Worm (Caenorhabditis elegans): ENCODE results near the gene cpx-2.

The cpx-2 gene

ce11 chrX:13088539-13088938 lies 17.5 kb upstream of the cpx-2 start:
- TF ChIP-seq F13H6.1 (tag; optimal IDR thresholded peaks at IDR 0.05) (no peak), lin-11 (tag; optimal IDR thresholded peaks at IDR 0.05) (no peak), fos-1 (tag; optimal IDR thresholded peaks at IDR 0.05) (peak; percentile 55), ama-1 (optimal IDR thresholded peaks at IDR 0.05) (no peak), egl-27 (tag; optimal IDR thresholded peaks at IDR 0.05) (no peak), aly-2 (tag; optimal IDR thresholded peaks at IDR 0.05) (no peak), unc-39 (tag; optimal IDR thresholded peaks at IDR 0.05) (no peak), mab-5 (tag; optimal IDR thresholded peaks at IDR 0.05) (no peak), crh-2 (tag; optimal IDR thresholded peaks at IDR 0.05) (no peak)

DNA sequence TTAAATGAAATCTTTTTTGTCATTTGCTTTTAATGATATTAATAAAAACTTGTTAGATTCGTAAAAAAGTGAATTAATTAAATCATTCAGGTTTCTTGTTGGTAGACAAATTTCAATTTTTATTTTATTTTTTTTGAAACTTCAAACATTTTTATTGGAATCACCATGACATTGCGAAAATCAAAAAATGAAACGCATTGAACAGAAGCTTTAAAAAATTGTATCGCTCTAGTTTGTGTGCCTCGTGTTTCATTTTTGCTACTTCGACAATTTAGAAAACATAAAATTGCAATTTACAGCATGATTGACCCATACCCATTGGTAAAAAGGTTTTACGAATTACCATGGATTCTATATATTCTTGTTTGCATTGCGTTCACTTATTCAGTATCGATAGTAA lies 13.3 kb upstream of the cpx-2 start, which contains the start of gene R03G8.1:
R03G8.1 (plus strand) TSS at position 301 of the 400 bp plus-strand sequence.
- no peak for TF ChIP-seq F13H6.1 (tag; optimal IDR thresholded peaks at IDR 0.05)
- no peak for TF ChIP-seq nhr-237 (tag; optimal IDR thresholded peaks at IDR 0.05)
- TF ChIP-seq elt-1 (tag; optimal IDR thresholded peaks at IDR 0.05) = no peak
- no peak for TF ChIP-seq nhr-21 (tag; optimal IDR thresholded peaks at IDR 0.05)
- no peak for TF ChIP-seq nhr-23 (tag; optimal IDR thresholded peaks at IDR 0.05)
- no peak for TF ChIP-seq ceh-82 (tag; optimal IDR thresholded peaks at IDR 0.05)
- TF ChIP-seq sma-9 (GFP tag; optimal IDR thresholded peaks at IDR 0.05) = no peak
- no peak for TF ChIP-seq sma-9 (tag; optimal IDR thresholded peaks at IDR 0.05)
- no peak for TF ChIP-seq lin-13 (GFP tag; optimal IDR thresholded peaks at IDR 0.05)
- TF ChIP-seq nhr-6 (tag; optimal IDR thresholded peaks at IDR 0.05) = no peak
- no peak for TF ChIP-seq sma-3 (GFP tag; optimal IDR thresholded peaks at IDR 0.05)
- TF ChIP-seq nhr-25 (tag; optimal IDR thresholded peaks at IDR 0.05) = no peak
- TF ChIP-seq gmeb-1 (tag; optimal IDR thresholded peaks at IDR 0.05) = no peak
- no peak for TF ChIP-seq snpc-4 (tag; optimal IDR thresholded peaks at IDR 0.05)
- TF ChIP-seq elt-3 (tag; optimal IDR thresholded peaks at IDR 0.05) = no peak
- TF ChIP-seq unc-62 (GFP tag; optimal IDR thresholded peaks at IDR 0.05) = no peak

- TF ChIP-seq fos-1 (tag; optimal IDR thresholded peaks at IDR 0.05) (no peak), mab-5 (tag; optimal IDR thresholded peaks at IDR 0.05) (no peak), sma-9 (GFP tag; optimal IDR thresholded peaks at IDR 0.05) (no peak), sma-9 (tag; optimal IDR thresholded peaks at IDR 0.05) (no peak), nhr-237 (tag; optimal IDR thresholded peaks at IDR 0.05) (no peak), nhr-11 (tag; optimal IDR thresholded peaks at IDR 0.05) (no peak)
Measured at ce11 chrX:13082326-13082725, 11.3 kb upstream of the cpx-2 start, which contains the start of gene str-10. Gene str-10 (plus strand): TSS chrX:13082626.

- no peak for TF ChIP-seq aly-2 (tag; optimal IDR thresholded peaks at IDR 0.05)
- TF ChIP-seq lin-39 (tag; optimal IDR thresholded peaks at IDR 0.05) = no peak
- no peak for TF ChIP-seq nhr-237 (tag; optimal IDR thresholded peaks at IDR 0.05)
- TF ChIP-seq fos-1 (tag; optimal IDR thresholded peaks at IDR 0.05) = no peak
- TF ChIP-seq nhr-77 (tag; optimal IDR thresholded peaks at IDR 0.05) = no peak
- TF ChIP-seq ama-1 (optimal IDR thresholded peaks at IDR 0.05) = no peak
- TF ChIP-seq Y55F3AM.14 (GFP tag; optimal IDR thresholded peaks at IDR 0.05) = no peak
Measured at ce11 chrX:13077872-13078271, 6.9 kb upstream of the cpx-2 start, which contains the start of gene K03A11.4. Gene K03A11.4 (plus strand): TSS chrX:13078172.

ce11 chrX:13074373-13074772 lies 3.4 kb upstream of the cpx-2 start, which contains the start of gene ceh-28:
Gene ceh-28 (plus strand): TSS chrX:13074673.
- TF ChIP-seq ZK546.5 (tag; optimal IDR thresholded peaks at IDR 0.05) = no peak
- TF ChIP-seq unc-62 (GFP tag; optimal IDR thresholded peaks at IDR 0.05) = no peak
- no peak for TF ChIP-seq snpc-4 (tag; optimal IDR thresholded peaks at IDR 0.05)
- no peak for TF ChIP-seq elt-1 (tag; optimal IDR thresholded peaks at IDR 0.05)
- no peak for TF ChIP-seq Y55F3AM.14 (GFP tag; optimal IDR thresholded peaks at IDR 0.05)
- TF ChIP-seq zag-1 (tag; optimal IDR thresholded peaks at IDR 0.05) = no peak
- no peak for TF ChIP-seq ztf-11 (tag; optimal IDR thresholded peaks at IDR 0.05)

DNA sequence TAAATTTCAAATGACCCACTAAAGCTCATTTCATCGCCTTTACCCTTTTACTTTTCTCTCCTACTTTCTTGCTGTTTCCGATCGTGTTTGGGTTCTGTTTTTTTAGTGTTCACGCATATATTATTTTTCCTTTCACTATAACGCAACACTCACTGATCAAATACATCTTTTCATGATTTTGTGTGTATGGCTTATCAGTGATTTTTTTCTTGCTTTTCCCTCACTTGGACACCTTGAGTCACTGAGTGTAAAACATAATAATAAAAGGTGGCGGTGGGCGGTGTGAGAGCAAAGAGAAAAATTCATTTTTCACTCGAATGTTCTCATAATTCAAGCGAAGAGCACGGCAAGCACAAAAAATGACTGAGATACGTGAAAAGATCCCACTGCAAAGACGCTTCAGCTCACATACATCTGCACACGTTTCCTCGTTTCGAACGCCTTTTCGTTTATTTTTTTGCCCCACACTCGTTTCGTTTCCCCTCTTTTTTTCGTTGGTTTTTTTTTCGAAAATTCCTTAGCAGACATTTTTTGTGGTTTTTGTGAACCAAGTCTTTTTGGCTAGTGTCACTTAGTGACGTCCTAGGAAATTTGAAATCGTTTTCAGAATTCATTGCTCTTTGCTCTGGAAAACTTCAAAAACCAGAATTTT lies 8.0 kb downstream of the cpx-2 start, which contains the start of gene K03A11.5:
K03A11.5 (plus strand) TSS at position 602 of the 652 bp plus-strand sequence.
- no peak for TF ChIP-seq C34F6.9 (tag; optimal IDR thresholded peaks at IDR 0.05)
- peak; percentile 58 for TF ChIP-seq fos-1 (tag; optimal IDR thresholded peaks at IDR 0.05)

Measured in whole organism, L2 larva.